Fruit fly (Drosophila melanogaster) whole organism, pupa: Measurements from ENCODE around the gene CG14915.

ENCODE experiments used
- CG15710 ChIP-seq: fragments of 200-800 bp; sonication (Bioruptor generic); optimal IDR thresholded peaks from 2 replicates; lab custom pipeline; 2018; ENCODE audit warnings: missing biosample characterization, mild to moderate bottlenecking, missing genetic modification characterization, moderate library complexity
- CG32121 ChIP-seq: fragments of 200-800 bp; sonication (Bioruptor generic); IDR thresholded peaks from 2 replicates; pipeline ENCODE4 v1.3.6; 2022; ENCODE audit warnings: missing biosample characterization, missing genetic modification characterization

DNA sequence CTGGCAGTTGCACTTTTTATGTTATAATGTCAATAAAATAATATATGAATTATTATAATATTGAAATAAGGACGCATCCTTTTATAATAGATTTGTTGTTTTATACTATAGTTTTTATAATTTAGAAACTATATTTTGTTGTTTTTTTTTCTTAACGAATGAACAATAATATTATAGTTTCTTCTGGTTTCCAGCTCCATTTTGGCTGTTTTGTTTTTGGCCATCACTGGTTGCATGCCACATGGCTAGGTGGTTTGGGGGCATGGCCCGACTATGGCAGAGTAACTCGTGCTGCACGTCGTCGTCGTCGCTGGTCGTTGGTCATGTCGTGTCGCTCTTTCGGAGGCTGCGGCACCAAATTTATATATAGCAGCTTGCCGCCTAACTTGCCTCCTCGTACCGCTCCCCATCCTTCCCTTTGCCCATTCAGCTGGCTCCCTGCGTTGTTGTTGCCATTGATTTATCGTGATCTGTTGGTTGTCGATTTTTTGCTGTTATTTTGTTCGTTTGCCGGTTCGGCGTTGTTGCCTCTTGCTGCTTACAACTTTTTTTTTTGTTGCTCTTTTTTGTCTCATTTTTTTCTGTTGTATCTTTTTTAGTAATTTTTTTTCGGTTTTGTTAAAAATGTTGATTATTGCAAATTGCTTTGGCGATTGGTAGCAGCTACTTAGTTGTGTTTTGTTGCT is 38.4 kb upstream of the CG14915 start:
- TF ChIP-seq CG15710 (tag; lab: Kevin White, UChicago) (no peak), CG32121 (GFP tag; lab: Robert Waterston, UW) (peak; percentile 21)
